Worm (Caenorhabditis elegans) whole organism, mixed stage, embryonic: ENCODE measurements around the gene ZC239.14.
"Not testable (repeated sequence)": the region's sequence is repeated elsewhere in the genome, so short reads cannot be mapped to it uniquely, and the experiment has no call there.

ENCODE experiments used
- M03D4.4 ChIP-seq: sonication (generic microtip); optimal IDR thresholded peaks from 2 replicates; lab custom pipeline; 2017; ENCODE audit warnings: mild to moderate bottlenecking, missing genetic modification characterization, missing compliant biosample characterization
- bed-3 ChIP-seq: fragments of 200-800 bp; sonication (Bioruptor generic); optimal IDR thresholded peaks from 3 replicates; lab custom pipeline; 2018; ENCODE audit warnings: mild to moderate bottlenecking, missing genetic modification characterization, moderate library complexity, missing compliant biosample characterization
- blmp-1 ChIP-seq: fragments of 150-350 bp; optimal IDR thresholded peaks from 2 replicates; lab custom pipeline; 2014; ENCODE audit warnings: missing biosample characterization, missing genetic modification characterization
- ceh-39 ChIP-seq: fragments of 150-350 bp; optimal IDR thresholded peaks from 2 replicates; lab custom pipeline; 2014; ENCODE audit warnings: missing biosample characterization, missing genetic modification characterization
- ceh-43 ChIP-seq: fragments of 200-800 bp; sonication (Bioruptor generic); optimal IDR thresholded peaks from 2 replicates; lab custom pipeline; 2018; ENCODE audit warnings: mild to moderate bottlenecking, missing genetic modification characterization, moderate library complexity, missing compliant biosample characterization
- ceh-83 ChIP-seq: fragments of 200-800 bp; sonication (Bioruptor generic); optimal IDR thresholded peaks from 2 replicates; lab custom pipeline; 2018; ENCODE audit warnings: mild to moderate bottlenecking, missing genetic modification characterization, missing compliant biosample characterization
- ces-1 ChIP-seq: fragments of 150-350 bp; optimal IDR thresholded peaks from 2 replicates; lab custom pipeline; 2014; ENCODE audit warnings: missing biosample characterization, missing genetic modification reagents, missing genetic modification characterization
- cnd-1 ChIP-seq: fragments of 200-800 bp; sonication (Bioruptor generic); optimal IDR thresholded peaks from 2 replicates; lab custom pipeline; 2018; ENCODE audit warnings: mild to moderate bottlenecking, missing genetic modification characterization, missing compliant biosample characterization
- drap-1 ChIP-seq: fragments of 200-800 bp; sonication (Bioruptor generic); optimal IDR thresholded peaks from 3 replicates; lab custom pipeline; 2018; ENCODE audit warnings: mild to moderate bottlenecking, missing genetic modification characterization, missing compliant biosample characterization
- elt-3 ChIP-seq: fragments of 150-350 bp; optimal IDR thresholded peaks from 2 replicates; lab custom pipeline; 2014; ENCODE audit warnings: missing biosample characterization, missing genetic modification characterization
- flh-1 ChIP-seq: fragments of 200-800 bp; sonication (Bioruptor generic); optimal IDR thresholded peaks from 2 replicates; lab custom pipeline; 2018; ENCODE audit warnings: mild to moderate bottlenecking, missing genetic modification characterization, moderate library complexity, missing compliant biosample characterization
- lin-13 ChIP-seq: fragments of 150-350 bp; optimal IDR thresholded peaks from 2 replicates; lab custom pipeline; 2014; ENCODE audit warnings: missing biosample characterization, missing genetic modification characterization
- lin-32 ChIP-seq: fragments of 200-800 bp; sonication (Bioruptor generic); optimal IDR thresholded peaks from 2 replicates; lab custom pipeline; 2018; ENCODE audit warnings: mild to moderate bottlenecking, missing genetic modification characterization, missing compliant biosample characterization
- lsy-2 ChIP-seq: fragments of 150-350 bp; optimal IDR thresholded peaks from 2 replicates; lab custom pipeline; 2014; ENCODE audit warnings: missing biosample characterization, missing genetic modification characterization
- mab-5 ChIP-seq: fragments of 150-350 bp; optimal IDR thresholded peaks from 2 replicates; lab custom pipeline; 2014; ENCODE audit warnings: missing biosample characterization, missing genetic modification characterization
- mep-1 ChIP-seq: fragments of 150-350 bp; optimal IDR thresholded peaks from 2 replicates; lab custom pipeline; 2017; ENCODE audit warnings: missing biosample characterization, missing genetic modification reagents, missing genetic modification characterization, inconsistent platforms
- mls-2 ChIP-seq: sonication (generic microtip); optimal IDR thresholded peaks from 2 replicates; lab custom pipeline; 2016; ENCODE audit warnings: mild to moderate bottlenecking, missing genetic modification characterization, moderate library complexity, missing compliant biosample characterization
- nhr-12 ChIP-seq: fragments of 150-350 bp; optimal IDR thresholded peaks from 2 replicates; lab custom pipeline; 2014; ENCODE audit warnings: missing biosample characterization, missing genetic modification characterization
- nhr-2 ChIP-seq: fragments of 150-350 bp; optimal IDR thresholded peaks from 2 replicates; lab custom pipeline; 2014; ENCODE audit warnings: missing biosample characterization, missing genetic modification characterization
- nhr-28 ChIP-seq: fragments of 150-350 bp; optimal IDR thresholded peaks from 2 replicates; lab custom pipeline; 2014; ENCODE audit warnings: missing biosample characterization, missing genetic modification characterization
- nhr-76 ChIP-seq: sonication (generic microtip); optimal IDR thresholded peaks from 2 replicates; lab custom pipeline; 2017; ENCODE audit warnings: missing biosample characterization, missing genetic modification characterization
- pha-4 ChIP-seq: fragments of 150-350 bp; optimal IDR thresholded peaks from 2 replicates; lab custom pipeline; 2018; ENCODE audit warnings: missing biosample characterization, missing genetic modification reagents, missing genetic modification characterization
- sem-2 ChIP-seq: fragments of 200-800 bp; sonication (Bioruptor generic); optimal IDR thresholded peaks from 2 replicates; lab custom pipeline; 2018; ENCODE audit warnings: mild to moderate bottlenecking, missing genetic modification characterization, missing compliant biosample characterization
- snpc-4 ChIP-seq: fragments of 150-350 bp; optimal IDR thresholded peaks from 2 replicates; lab custom pipeline; 2014; ENCODE audit warnings: missing biosample characterization, missing genetic modification characterization
- sptf-1 ChIP-seq: sonication (generic microtip); optimal IDR thresholded peaks from 2 replicates; lab custom pipeline; 2017; ENCODE audit warnings: mild to moderate bottlenecking, missing genetic modification characterization, moderate library complexity, missing compliant biosample characterization
- tbx-8 ChIP-seq: fragments of 200-800 bp; sonication (Bioruptor generic); optimal IDR thresholded peaks from 2 replicates; lab custom pipeline; 2018; ENCODE audit warnings: mild to moderate bottlenecking, missing genetic modification characterization, moderate library complexity, missing compliant biosample characterization
- unc-120 ChIP-seq: sonication (generic microtip); optimal IDR thresholded peaks from 2 replicates; lab custom pipeline; 2017; ENCODE audit warnings: missing genetic modification characterization, missing compliant biosample characterization; ENCODE audit not compliant: poor library complexity, severe bottlenecking
- zip-8 ChIP-seq: fragments of 150-350 bp; optimal IDR thresholded peaks from 2 replicates; lab custom pipeline; 2014; ENCODE audit warnings: missing biosample characterization, missing genetic modification characterization
- ztf-11 ChIP-seq: fragments of 150-350 bp; optimal IDR thresholded peaks from 2 replicates; lab custom pipeline; 2014; ENCODE audit warnings: missing biosample characterization, missing genetic modification characterization

The ZC239.14 gene

DNA sequence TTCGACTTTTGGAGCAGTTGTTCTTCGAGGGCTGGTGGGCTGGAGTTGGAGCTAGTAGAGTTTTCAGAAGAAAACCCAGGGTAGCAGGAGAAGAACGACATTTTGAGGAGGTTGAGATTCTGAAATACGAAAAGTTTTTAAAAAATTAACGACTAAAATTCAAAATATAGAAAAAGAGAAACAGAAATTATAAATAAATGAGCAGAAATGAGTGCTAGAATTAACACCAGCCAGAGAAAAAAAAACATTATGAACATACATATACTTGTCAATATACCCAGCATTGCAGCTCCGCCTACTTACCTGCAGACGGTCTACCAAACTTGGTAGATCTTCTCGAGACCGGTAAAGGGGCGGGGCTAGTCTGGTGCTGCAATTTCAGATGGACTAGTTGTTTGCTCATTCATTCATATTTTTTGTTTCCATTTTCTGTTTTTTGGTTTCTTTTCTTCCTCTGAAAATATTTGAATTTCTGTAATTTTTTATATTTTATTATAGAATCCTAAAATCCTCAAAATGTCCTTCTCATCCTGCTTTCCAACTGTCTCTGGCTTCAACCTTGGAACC lies 15.3 kb downstream of the ZC239.14 start, which contains the start of the genes ZC239.20 and ZC239.21:
ZC239.20 (minus strand) TSS at position 101 of the 567 bp plus-strand sequence.
ZC239.21 (plus strand) TSS at position 517 of the 567 bp plus-strand sequence.
- TF ChIP-seq flh-1 (GFP tag; lab: Kevin White, UChicago) (no peak), lin-32 (GFP tag; lab: Kevin White, UChicago) (no peak), sptf-1 (tag; lab: Kevin White, UChicago) (no peak), snpc-4 (no peak), cnd-1 (tag; lab: Kevin White, UChicago) (no peak), M03D4.4 (tag; lab: Kevin White, UChicago) (no peak), lin-13 (tag; lab: Kevin White, UChicago) (no peak), zip-8 (tag; lab: Kevin White, UChicago) (no peak), tbx-8 (GFP tag; lab: Kevin White, UChicago) (no peak), blmp-1 (tag; lab: Kevin White, UChicago) (no peak), ceh-39 (no peak), bed-3 (GFP tag; lab: Kevin White, UChicago) (no peak), nhr-12 (tag; lab: Kevin White, UChicago) (no peak), ztf-11 (no peak)

DNA sequence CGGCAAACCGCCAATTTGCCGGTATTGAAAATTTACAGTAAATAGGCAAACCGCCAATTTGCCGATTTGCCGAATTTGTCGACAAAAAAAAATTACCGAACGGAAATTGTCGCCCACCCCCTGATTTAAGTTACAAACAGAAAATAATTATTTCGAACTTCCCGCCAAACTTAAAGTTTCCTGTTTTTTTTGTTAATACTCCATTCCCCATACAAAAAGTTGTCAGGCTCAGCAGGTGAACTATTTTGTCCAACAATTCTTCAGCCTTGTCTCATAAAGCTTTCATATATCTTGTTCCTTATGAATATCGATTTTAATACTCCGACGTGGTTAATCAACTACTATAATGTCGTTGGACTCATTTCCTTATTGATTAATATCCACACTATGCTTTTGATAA lies 18.4 kb downstream of the ZC239.14 start, which contains the start of gene sri-50:
sri-50 (plus strand) TSS at position 301 of the 400 bp plus-strand sequence.
- TF ChIP-seq zip-8 (tag; lab: Kevin White, UChicago) (no peak), lsy-2 (tag; lab: Kevin White, UChicago) (no peak), ceh-83 (GFP tag; lab: Kevin White, UChicago) (no peak), nhr-76 (tag; lab: Kevin White, UChicago) (no peak)

DNA sequence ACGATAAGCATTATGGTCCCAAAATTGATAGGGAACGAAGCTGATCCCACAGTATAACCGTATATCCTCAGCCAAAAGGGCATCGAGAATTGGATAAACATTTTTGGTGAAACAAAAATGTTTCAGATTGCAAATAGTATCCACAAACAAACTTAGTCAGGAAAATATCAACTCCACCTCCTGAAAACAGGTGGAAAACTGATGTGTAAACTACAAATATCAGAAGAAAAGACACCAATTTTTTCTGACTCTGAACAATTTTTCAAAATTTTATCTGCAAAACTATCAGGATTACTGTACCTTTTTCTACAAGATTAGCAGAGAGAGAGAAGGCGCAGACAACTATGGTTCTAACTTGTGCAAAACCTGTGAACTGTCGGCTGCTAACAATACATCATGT lies 19.3 kb downstream of the ZC239.14 start, which contains the start of gene sri-53:
sri-53 (minus strand) TSS at position 101 of the 400 bp plus-strand sequence.
- no peak for TF ChIP-seq cnd-1 (tag; lab: Kevin White, UChicago)
- no peak for TF ChIP-seq tbx-8 (GFP tag; lab: Kevin White, UChicago)

DNA sequence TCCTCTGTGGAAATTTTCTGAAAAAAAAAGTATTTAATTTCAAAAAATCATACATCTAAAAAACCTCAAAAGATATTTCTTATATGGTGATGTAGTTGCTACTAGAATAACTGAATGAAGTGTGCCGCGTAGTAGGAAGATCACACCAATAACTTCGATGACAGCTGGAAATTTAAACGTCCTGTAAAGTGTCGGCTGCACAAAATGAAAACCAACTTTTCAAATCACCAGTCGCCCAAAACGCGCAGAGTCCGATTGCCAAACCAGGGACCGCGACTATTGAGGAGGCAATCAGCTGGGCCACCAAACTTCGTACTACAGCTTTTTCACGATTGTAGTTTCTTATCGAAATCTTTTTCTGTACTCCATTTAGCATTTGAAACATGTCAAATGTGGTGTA lies 20.6 kb downstream of the ZC239.14 start, which contains the start of gene sri-48:
sri-48 (minus strand) TSS at position 101 of the 400 bp plus-strand sequence.
- not testable (repeated sequence) for TF ChIP-seq ceh-83 (GFP tag; lab: Kevin White, UChicago); drap-1 (GFP tag; lab: Kevin White, UChicago); zip-8 (tag; lab: Kevin White, UChicago)

DNA sequence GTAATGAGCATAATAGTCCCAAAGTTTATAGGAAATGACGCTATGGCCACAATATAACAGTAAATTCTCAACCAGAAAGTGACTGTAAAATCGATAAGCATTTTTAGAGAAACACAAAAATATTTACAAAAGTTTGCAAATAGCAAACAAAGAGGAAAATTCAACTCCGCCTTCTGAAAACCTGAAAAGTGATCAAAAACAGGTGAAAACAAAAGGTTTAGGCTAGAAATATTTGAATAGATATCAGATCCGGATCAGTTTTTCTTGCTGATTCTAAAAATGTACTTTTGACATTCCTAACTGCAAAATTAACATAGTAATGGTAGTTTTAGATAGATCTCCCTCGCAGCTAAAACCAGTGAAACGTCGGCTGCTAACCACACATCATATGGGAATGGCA lies 22.8 kb downstream of the ZC239.14 start, which contains the start of gene sri-51:
sri-51 (minus strand) TSS at position 101 of the 400 bp plus-strand sequence.
- no peak for TF ChIP-seq tbx-8 (GFP tag; lab: Kevin White, UChicago)
- TF ChIP-seq mep-1: no peak
- TF ChIP-seq elt-3: no peak
- TF ChIP-seq ces-1 (GFP tag; lab: Kevin White, UChicago): no peak
- no peak for TF ChIP-seq sem-2
- TF ChIP-seq nhr-28: no peak
- TF ChIP-seq ztf-11: no peak
- no peak for TF ChIP-seq snpc-4
- no peak for TF ChIP-seq ceh-39
- TF ChIP-seq zip-8 (tag; lab: Kevin White, UChicago): no peak
- TF ChIP-seq flh-1 (GFP tag; lab: Kevin White, UChicago): no peak
- no peak for TF ChIP-seq pha-4 (tag; lab: Kevin White, UChicago)
- TF ChIP-seq lsy-2 (tag; lab: Kevin White, UChicago): no peak
- no peak for TF ChIP-seq lin-32 (GFP tag; lab: Kevin White, UChicago)
- no peak for TF ChIP-seq mls-2 (tag; lab: Kevin White, UChicago)
- no peak for TF ChIP-seq ceh-43
- no peak for TF ChIP-seq ceh-83 (GFP tag; lab: Kevin White, UChicago)
- TF ChIP-seq blmp-1 (tag; lab: Kevin White, UChicago): no peak
- no peak for TF ChIP-seq lin-13 (tag; lab: Kevin White, UChicago)
- no peak for TF ChIP-seq nhr-2

DNA sequence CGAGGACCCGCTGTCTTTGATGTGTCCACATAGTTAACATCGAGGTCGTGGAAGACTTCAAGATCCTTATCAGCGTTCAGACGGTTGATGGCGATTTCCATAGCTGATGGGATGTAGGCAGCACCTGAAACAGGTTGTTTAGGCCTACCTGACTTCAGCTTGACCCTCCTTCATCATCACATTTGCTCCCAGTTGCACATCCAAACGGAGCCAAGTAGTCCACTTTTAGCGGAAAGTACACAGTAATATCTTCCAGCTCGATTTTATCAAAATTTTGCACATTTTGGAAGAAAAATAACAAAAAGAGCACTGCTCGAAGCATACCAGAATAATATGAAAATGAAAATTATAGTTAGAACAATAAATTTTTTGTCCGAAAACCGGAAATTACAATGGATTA lies 24.9 kb downstream of the ZC239.14 start, which contains the start of gene gcy-15:
gcy-15 (minus strand) TSS at position 101 of the 400 bp plus-strand sequence.
- TF ChIP-seq unc-120 (no peak), ces-1 (GFP tag; lab: Kevin White, UChicago) (no peak), ceh-83 (GFP tag; lab: Kevin White, UChicago) (no peak), M03D4.4 (tag; lab: Kevin White, UChicago) (no peak), flh-1 (GFP tag; lab: Kevin White, UChicago) (no peak), nhr-2 (no peak), blmp-1 (tag; lab: Kevin White, UChicago) (no peak), ceh-39 (no peak), mab-5 (tag; lab: Kevin White, UChicago) (no peak), lin-13 (tag; lab: Kevin White, UChicago) (no peak)
